Worm (Caenorhabditis elegans) whole organism, midembryonic: Measurements from ENCODE around the gene B0281.3.

Experiments
- T22C8.4 ChIP-seq: fragments of 200-800 bp; sonication (Bioruptor generic); IDR thresholded peaks from 2 replicates; pipeline ENCODE4 v1.3.6; 2022; ENCODE audit warnings: missing genetic modification characterization, missing compliant biosample characterization
- cog-1 ChIP-seq: sonication (generic microtip); optimal IDR thresholded peaks from 2 replicates; lab custom pipeline; 2016; ENCODE audit warnings: missing genetic modification characterization, missing compliant biosample characterization
- flt-1 ChIP-seq: fragments of 200-800 bp; sonication (Bioruptor generic); IDR thresholded peaks from 2 replicates; pipeline ENCODE4 v1.3.6; 2022; ENCODE audit warnings: missing genetic modification characterization, missing compliant biosample characterization
- klf-2 ChIP-seq: fragments of 200-800 bp; sonication (Bioruptor generic); conservative IDR thresholded peaks from 2 replicates; pipeline ENCODE4 v1.3.6; 2022; ENCODE audit warnings: missing genetic modification reagents, missing genetic modification characterization, missing compliant biosample characterization
- med-1 ChIP-seq: sonication (generic microtip); optimal IDR thresholded peaks from 2 replicates; lab custom pipeline; 2017; ENCODE audit warnings: missing genetic modification characterization, mild to moderate bottlenecking, missing compliant biosample characterization, antibody characterized with exemption, missing genetic modification reagents; ENCODE audit not compliant: insufficient read depth
- ref-1 ChIP-seq: fragments of 200-800 bp; sonication (Bioruptor generic); conservative IDR thresholded peaks from 2 replicates; pipeline ENCODE4 v1.3.6; 2022; ENCODE audit warnings: missing genetic modification reagents, missing genetic modification characterization, missing compliant biosample characterization
- tab-1 ChIP-seq: fragments of 200-800 bp; sonication (Bioruptor generic); IDR thresholded peaks from 2 replicates; pipeline ENCODE4 v1.3.6; 2022; ENCODE audit warnings: missing genetic modification characterization, missing compliant biosample characterization
- ztf-23 ChIP-seq: fragments of 200-800 bp; sonication (Bioruptor generic); IDR thresholded peaks from 2 replicates; pipeline ENCODE4 v1.3.6; 2022; ENCODE audit warnings: missing genetic modification reagents, missing genetic modification characterization, missing compliant biosample characterization
- ztf-29 ChIP-seq: fragments of 200-800 bp; sonication (Bioruptor generic); IDR thresholded peaks from 2 replicates; pipeline ENCODE4 v1.3.6; 2022; ENCODE audit warnings: missing genetic modification reagents, missing genetic modification characterization, missing compliant biosample characterization

B0281.3 gene

DNA sequence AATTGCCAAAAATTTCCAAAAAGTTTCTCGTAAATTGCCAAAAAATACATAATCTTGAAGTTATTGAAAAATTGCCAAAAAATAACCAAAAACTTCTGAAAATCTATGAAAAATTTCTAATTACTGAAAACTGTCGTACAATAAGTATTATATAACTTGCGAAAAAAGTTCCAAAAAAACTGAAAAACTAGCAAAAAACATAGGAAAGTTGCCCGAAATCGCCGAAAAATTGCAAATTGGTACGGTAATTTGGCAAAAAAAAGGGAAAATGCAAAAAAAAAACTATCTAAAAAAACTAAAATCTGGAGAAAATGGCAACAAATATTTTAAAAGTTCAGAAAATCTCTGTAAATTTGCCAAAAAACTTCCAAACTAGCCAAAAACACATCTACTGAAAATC, 34.7 kb downstream of the B0281.3 start, which contains the start of gene enri-1:
Gene enri-1, minus strand, starts transcription at position 101 of the 400 bp plus-strand sequence.
- no peak for TF ChIP-seq med-1 (GFP tag; lab: Kevin White, UChicago)
- TF ChIP-seq ztf-29 (GFP tag; lab: Robert Waterston, UW) = no peak
- no peak for TF ChIP-seq ztf-23
- TF ChIP-seq T22C8.4 (GFP tag; lab: Robert Waterston, UW) = no peak
- no peak for TF ChIP-seq klf-2
- TF ChIP-seq tab-1 (GFP tag; lab: Robert Waterston, UW) = no peak
- no peak for TF ChIP-seq cog-1 (tag; lab: Kevin White, UChicago)
- TF ChIP-seq ref-1 (GFP tag; lab: Robert Waterston, UW) = no peak
- TF ChIP-seq flt-1 (GFP tag; lab: Robert Waterston, UW) = no peak

ce11 chrII:2342004-2342479, 35.2 kb downstream of the B0281.3 start, which contains the start of gene F43C11.6:
F43C11.6 (plus strand) TSS chrII:2342429.
- no peak for TF ChIP-seq ref-1 (GFP tag; lab: Robert Waterston, UW)
- no peak for TF ChIP-seq ztf-23
- TF ChIP-seq cog-1 (tag; lab: Kevin White, UChicago) = no peak
- TF ChIP-seq med-1 (GFP tag; lab: Kevin White, UChicago) = no peak
- TF ChIP-seq klf-2 = no peak
- no peak for TF ChIP-seq ztf-29 (GFP tag; lab: Robert Waterston, UW)
- TF ChIP-seq tab-1 (GFP tag; lab: Robert Waterston, UW) = no peak
- no peak for TF ChIP-seq flt-1 (GFP tag; lab: Robert Waterston, UW)
- TF ChIP-seq T22C8.4 (GFP tag; lab: Robert Waterston, UW) = no peak

ce11 chrII:2346672-2347071, 39.8 kb downstream of the B0281.3 start, which contains the start of gene F43C11.4:
F43C11.4 (plus strand) TSS chrII:2346972.
- TF ChIP-seq klf-2 (no peak), ztf-23 (no peak), ztf-29 (GFP tag; lab: Robert Waterston, UW) (no peak), ref-1 (GFP tag; lab: Robert Waterston, UW) (no peak), T22C8.4 (GFP tag; lab: Robert Waterston, UW) (no peak)

DNA sequence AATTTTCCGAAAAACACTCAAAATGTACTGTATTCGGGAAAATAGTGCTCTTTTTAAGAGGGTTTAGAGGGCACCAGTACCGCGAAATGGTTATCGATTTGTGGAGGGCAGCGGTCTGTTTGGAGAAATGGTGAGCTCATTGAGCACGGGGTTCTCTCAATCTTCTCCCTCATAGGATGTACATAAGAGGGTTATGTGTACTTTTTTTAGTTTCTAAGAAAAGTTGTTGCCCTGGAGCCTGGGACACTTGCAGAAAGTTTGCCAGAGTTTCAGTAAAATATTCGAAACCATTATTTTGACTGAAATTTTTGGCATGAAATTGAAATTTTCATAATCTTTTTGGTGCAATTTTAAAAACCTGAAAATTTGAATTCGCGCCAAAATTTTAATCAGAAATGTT, 45.7 kb downstream of the B0281.3 start, which contains the start of gene F43C11.10:
Gene F43C11.10, minus strand, starts transcription at position 101 of the 400 bp plus-strand sequence.
- TF ChIP-seq cog-1 (tag; lab: Kevin White, UChicago) = no peak
- TF ChIP-seq ztf-23 = no peak
- TF ChIP-seq ztf-29 (GFP tag; lab: Robert Waterston, UW) = no peak

DNA sequence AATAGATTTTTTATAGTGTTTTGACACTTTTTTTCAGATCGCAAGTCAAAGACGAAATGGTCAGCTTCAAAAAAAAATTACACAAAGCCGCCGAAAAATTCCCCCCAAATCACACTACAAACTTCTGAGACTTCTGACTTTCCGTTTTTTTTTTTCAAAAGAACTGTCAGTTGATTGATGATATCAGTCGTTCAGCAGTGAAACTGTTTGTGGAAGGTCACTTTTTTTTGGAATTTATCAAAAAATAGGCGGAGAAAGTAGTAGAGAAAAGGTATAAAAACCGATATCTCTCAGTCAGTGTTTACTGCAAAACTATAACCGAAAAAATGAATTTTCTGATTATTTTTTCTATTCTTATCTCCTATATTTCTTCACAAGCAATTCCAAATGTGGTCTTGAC, 46.2 kb downstream of the B0281.3 start, which contains the start of gene F43C11.3:
Gene F43C11.3, plus strand, starts transcription at position 301 of the 400 bp plus-strand sequence.
- TF ChIP-seq T22C8.4 (GFP tag; lab: Robert Waterston, UW) = no peak
- no peak for TF ChIP-seq med-1 (GFP tag; lab: Kevin White, UChicago)
- TF ChIP-seq ztf-29 (GFP tag; lab: Robert Waterston, UW) = no peak
- no peak for TF ChIP-seq tab-1 (GFP tag; lab: Robert Waterston, UW)
- TF ChIP-seq klf-2 = no peak
- TF ChIP-seq cog-1 (tag; lab: Kevin White, UChicago) = no peak
- no peak for TF ChIP-seq flt-1 (GFP tag; lab: Robert Waterston, UW)
- TF ChIP-seq ref-1 (GFP tag; lab: Robert Waterston, UW) = no peak
- TF ChIP-seq ztf-23 = no peak

DNA sequence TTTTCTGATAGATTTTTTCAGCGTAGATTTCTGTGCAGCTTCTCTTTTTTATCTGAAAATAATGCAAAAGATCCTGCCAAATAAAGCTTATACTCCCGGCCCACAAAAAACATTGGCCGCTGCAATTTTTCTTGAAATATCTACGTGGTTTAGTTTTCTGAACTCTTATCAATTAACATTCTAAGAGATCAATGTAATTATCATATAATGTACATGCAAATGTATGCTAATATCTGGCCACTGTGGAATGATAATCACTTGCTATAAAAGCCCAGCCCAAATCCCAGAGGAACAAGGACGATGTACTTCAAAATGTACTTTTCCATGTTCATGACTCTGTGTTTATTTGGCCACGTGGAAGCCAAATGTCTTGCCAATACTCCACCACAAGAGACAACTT, 47.6 kb downstream of the B0281.3 start, which contains the start of gene F43C11.2:
Gene F43C11.2, plus strand, starts transcription at position 301 of the 400 bp plus-strand sequence.
- no peak for TF ChIP-seq cog-1 (tag; lab: Kevin White, UChicago)
- no peak for TF ChIP-seq ztf-29 (GFP tag; lab: Robert Waterston, UW)
- no peak for TF ChIP-seq med-1 (GFP tag; lab: Kevin White, UChicago)
- no peak for TF ChIP-seq klf-2
- no peak for TF ChIP-seq tab-1 (GFP tag; lab: Robert Waterston, UW)
- no peak for TF ChIP-seq flt-1 (GFP tag; lab: Robert Waterston, UW)
- TF ChIP-seq ref-1 (GFP tag; lab: Robert Waterston, UW) = no peak
- TF ChIP-seq T22C8.4 (GFP tag; lab: Robert Waterston, UW) = no peak
- TF ChIP-seq ztf-23 = no peak

DNA sequence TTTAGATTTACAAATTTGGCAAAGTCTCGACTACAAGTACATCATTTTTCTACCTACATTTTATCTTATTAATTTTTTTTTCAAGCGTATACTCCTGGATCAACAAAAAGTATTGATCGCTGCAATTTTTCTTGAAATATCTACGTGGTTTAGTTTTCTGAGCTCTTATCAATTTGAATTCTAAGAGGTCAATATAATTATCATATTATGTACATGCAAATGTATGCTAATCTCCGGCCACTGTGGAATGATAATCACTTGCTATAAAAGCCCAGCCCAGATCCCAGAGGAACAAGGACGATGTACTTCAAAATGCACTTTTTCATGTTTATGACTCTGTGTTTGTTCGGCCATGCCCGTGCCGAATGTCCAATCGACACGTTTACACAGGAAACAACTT, 50.0 kb downstream of the B0281.3 start, which contains the start of gene F43C11.1:
Gene F43C11.1, plus strand, starts transcription at position 301 of the 400 bp plus-strand sequence.
- TF ChIP-seq med-1 (GFP tag; lab: Kevin White, UChicago) (no peak), ztf-23 (no peak), tab-1 (GFP tag; lab: Robert Waterston, UW) (no peak)
